Worm (Caenorhabditis elegans): ENCODE data around the gene cdd-2.

cdd-2 gene

DNA sequence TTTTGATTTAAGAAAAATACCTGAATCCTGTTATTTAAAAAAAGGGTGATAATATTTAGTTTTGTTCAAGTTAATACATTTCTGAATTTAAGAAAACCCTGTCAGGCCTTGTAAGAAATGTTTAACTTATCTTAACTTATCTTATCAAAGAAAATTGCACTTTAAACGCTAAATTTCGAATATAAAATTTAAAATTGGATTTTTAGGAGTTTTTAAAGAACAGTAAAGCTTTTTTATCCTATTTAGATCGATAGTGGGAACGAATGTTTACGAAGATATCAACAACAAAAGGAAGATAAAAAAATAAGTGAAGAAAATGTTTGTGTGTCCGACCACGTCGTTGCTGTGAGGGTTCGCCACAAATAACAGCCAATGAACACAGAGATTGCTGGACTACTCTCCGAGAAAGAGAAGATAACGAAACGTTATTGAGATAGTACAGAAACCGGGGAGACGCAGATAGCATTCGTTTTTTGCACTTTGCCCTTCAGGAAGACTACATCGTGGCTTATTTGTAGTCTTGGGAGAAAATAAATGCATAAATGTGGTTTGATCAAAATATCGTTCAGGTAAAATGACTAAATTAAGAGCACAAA, 5.4 kb upstream of the cdd-2 start, which contains the start of gene dif-1:
Gene dif-1, minus strand, starts transcription at position 51 of the 596 bp plus-strand sequence.
- TF ChIP-seq snpc-4 (tag; optimal IDR thresholded peaks at IDR 0.05) (no peak), ham-2 (GFP tag; optimal IDR thresholded peaks at IDR 0.05) (no peak), nhr-76 (tag; optimal IDR thresholded peaks at IDR 0.05) (no peak), sptf-1 (tag; optimal IDR thresholded peaks at IDR 0.05) (no peak), unc-120 (tag; optimal IDR thresholded peaks at IDR 0.05; ENCODE audit: poor library complexity, severe bottlenecking) (no peak), unc-39 (tag; optimal IDR thresholded peaks at IDR 0.05) (no peak), nhr-12 (tag; optimal IDR thresholded peaks at IDR 0.05) (peak; percentile 90)

DNA sequence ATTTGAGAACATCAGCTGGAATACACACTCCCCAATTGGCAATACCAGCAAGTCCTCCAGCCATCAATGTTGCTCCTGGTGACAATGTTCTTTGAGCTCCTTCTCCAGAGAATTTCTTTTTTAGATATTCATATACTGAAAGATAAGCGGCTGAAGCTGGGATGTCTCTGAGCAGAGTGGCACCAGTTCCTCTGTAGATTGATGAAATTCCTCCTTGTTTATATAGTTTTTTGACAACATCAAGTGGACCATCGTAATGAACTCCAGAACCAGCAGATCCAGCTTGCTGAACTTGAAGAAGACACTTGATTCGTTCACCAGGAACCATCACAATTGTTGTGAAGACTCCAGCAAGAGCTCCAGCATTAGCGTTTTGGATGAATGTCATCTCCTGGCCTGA, 4.4 kb upstream of the cdd-2 start:
- TF ChIP-seq nhr-76 (tag; optimal IDR thresholded peaks at IDR 0.05) (no peak), bed-3 (GFP tag; optimal IDR thresholded peaks at IDR 0.05) (no peak), lin-32 (GFP tag; optimal IDR thresholded peaks at IDR 0.05) (no peak), unc-62 (GFP tag; optimal IDR thresholded peaks at IDR 0.05) (no peak)

DNA sequence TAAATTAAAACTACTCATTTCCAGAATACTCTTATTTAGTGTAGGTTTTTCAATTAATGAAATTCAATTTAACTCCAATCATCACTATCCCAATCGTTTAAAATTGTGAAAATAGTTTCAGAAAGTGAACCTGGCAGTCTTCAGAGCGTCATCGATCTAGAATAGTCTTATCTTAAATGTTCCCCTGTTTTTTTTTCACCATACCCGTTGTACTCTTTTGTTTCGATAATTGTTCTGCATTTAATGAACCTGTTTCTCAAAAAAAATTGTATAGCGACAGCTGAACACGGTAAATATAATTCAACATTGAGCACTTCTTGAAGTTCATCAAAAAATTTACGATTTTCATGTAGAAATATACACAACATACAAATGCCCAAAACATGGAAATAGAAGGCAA, 3.6 kb upstream of the cdd-2 start:
- no peak for TF ChIP-seq zip-8 (tag; optimal IDR thresholded peaks at IDR 0.05)
- no peak for TF ChIP-seq nhr-76 (tag; optimal IDR thresholded peaks at IDR 0.05)
- no peak for TF ChIP-seq blmp-1 (tag; optimal IDR thresholded peaks at IDR 0.05)
- no peak for TF ChIP-seq sptf-1 (tag; optimal IDR thresholded peaks at IDR 0.05)
- no peak for TF ChIP-seq lin-13 (tag; optimal IDR thresholded peaks at IDR 0.05)
- TF ChIP-seq ham-2 (GFP tag; optimal IDR thresholded peaks at IDR 0.05) = no peak
- TF ChIP-seq snpc-4 (tag; optimal IDR thresholded peaks at IDR 0.05) = no peak
- TF ChIP-seq nhr-2 (tag; optimal IDR thresholded peaks at IDR 0.05) = no peak
- TF ChIP-seq nhr-12 (tag; optimal IDR thresholded peaks at IDR 0.05) = no peak
- no peak for TF ChIP-seq lsy-2 (tag; optimal IDR thresholded peaks at IDR 0.05)
- no peak for TF ChIP-seq ces-1 (GFP tag; optimal IDR thresholded peaks at IDR 0.05)
- TF ChIP-seq mep-1 (tag; optimal IDR thresholded peaks at IDR 0.05) = no peak
- no peak for TF ChIP-seq elt-3 (tag; optimal IDR thresholded peaks at IDR 0.05)
- no peak for TF ChIP-seq mls-2 (tag; optimal IDR thresholded peaks at IDR 0.05)
- TF ChIP-seq hlh-1 (tag; optimal IDR thresholded peaks at IDR 0.05) = no peak
- no peak for TF ChIP-seq tbx-8 (GFP tag; optimal IDR thresholded peaks at IDR 0.05)

- TF ChIP-seq mls-2 (tag; optimal IDR thresholded peaks at IDR 0.05) (no peak), sptf-1 (tag; optimal IDR thresholded peaks at IDR 0.05) (no peak), nhr-237 (tag; optimal IDR thresholded peaks at IDR 0.05) (no peak), nhr-76 (tag; optimal IDR thresholded peaks at IDR 0.05) (no peak), blmp-1 (tag; optimal IDR thresholded peaks at IDR 0.05) (no peak), cnd-1 (tag; optimal IDR thresholded peaks at IDR 0.05) (no peak), unc-120 (tag; optimal IDR thresholded peaks at IDR 0.05; ENCODE audit: poor library complexity, severe bottlenecking) (no peak), mab-5 (tag; optimal IDR thresholded peaks at IDR 0.05) (no peak), ceh-83 (GFP tag; optimal IDR thresholded peaks at IDR 0.05) (no peak), ceh-39 (tag; optimal IDR thresholded peaks at IDR 0.05) (no peak), sem-2 (GFP tag; optimal IDR thresholded peaks at IDR 0.05) (no peak), pha-4 (tag; optimal IDR thresholded peaks at IDR 0.05) (no peak), ces-1 (GFP tag; optimal IDR thresholded peaks at IDR 0.05) (no peak), elt-1 (tag; optimal IDR thresholded peaks at IDR 0.05; ENCODE audit: borderline replicate concordance, insufficient read depth) (no peak), M03D4.4 (tag; optimal IDR thresholded peaks at IDR 0.05) (no peak), lsy-2 (tag; optimal IDR thresholded peaks at IDR 0.05) (no peak), ham-2 (GFP tag; optimal IDR thresholded peaks at IDR 0.05) (no peak), hlh-1 (tag; optimal IDR thresholded peaks at IDR 0.05) (no peak), unc-62 (GFP tag; optimal IDR thresholded peaks at IDR 0.05) (no peak)
Measured at ce11 chrIV:7550445-7550844, 2.8 kb upstream of the cdd-2 start, which contains the start of gene pam-1. Gene pam-1 (minus strand): TSS chrIV:7550812.

DNA sequence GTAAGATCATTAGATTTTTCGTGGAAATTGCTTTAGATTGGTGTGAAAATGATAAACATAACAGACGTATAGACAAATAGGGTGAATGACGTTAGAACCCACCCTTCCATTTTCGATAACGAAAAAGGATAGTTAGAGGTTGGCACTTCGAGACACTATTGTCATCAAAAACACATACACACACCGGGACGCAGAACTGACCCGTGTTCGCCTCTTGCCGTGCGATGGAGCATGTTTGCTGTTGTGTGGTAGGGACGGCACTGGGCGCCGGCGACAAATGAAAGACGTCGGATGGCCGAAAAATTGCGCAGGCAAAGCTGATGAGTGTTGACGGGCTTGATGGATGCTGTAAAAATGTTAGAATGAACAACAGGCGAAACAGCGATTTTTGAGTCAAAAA, 2.2 kb upstream of the cdd-2 start:
- TF ChIP-seq elt-3 (tag; optimal IDR thresholded peaks at IDR 0.05) (no peak), ces-1 (GFP tag; optimal IDR thresholded peaks at IDR 0.05) (no peak), lsy-2 (tag; optimal IDR thresholded peaks at IDR 0.05) (no peak), nhr-76 (tag; optimal IDR thresholded peaks at IDR 0.05) (no peak), sem-2 (GFP tag; optimal IDR thresholded peaks at IDR 0.05) (no peak), mls-2 (tag; optimal IDR thresholded peaks at IDR 0.05) (no peak), unc-39 (tag; optimal IDR thresholded peaks at IDR 0.05) (no peak), hlh-1 (tag; optimal IDR thresholded peaks at IDR 0.05) (no peak), bed-3 (GFP tag; optimal IDR thresholded peaks at IDR 0.05) (no peak), M03D4.4 (tag; optimal IDR thresholded peaks at IDR 0.05) (no peak), lin-32 (GFP tag; optimal IDR thresholded peaks at IDR 0.05) (no peak), flh-1 (GFP tag; optimal IDR thresholded peaks at IDR 0.05) (no peak), lin-13 (tag; optimal IDR thresholded peaks at IDR 0.05) (no peak), ceh-83 (GFP tag; optimal IDR thresholded peaks at IDR 0.05) (no peak), ztf-11 (tag; optimal IDR thresholded peaks at IDR 0.05) (no peak), snpc-4 (tag; optimal IDR thresholded peaks at IDR 0.05) (no peak), ceh-43 (GFP tag; optimal IDR thresholded peaks at IDR 0.05) (no peak), nhr-237 (tag; optimal IDR thresholded peaks at IDR 0.05) (no peak), nhr-28 (tag; optimal IDR thresholded peaks at IDR 0.05) (no peak), pha-4 (tag; optimal IDR thresholded peaks at IDR 0.05) (no peak)
